Worm (Caenorhabditis elegans) whole organism, young adult: Measurements from ENCODE around the gene F49C5.11.

Experiments
- B0035.1 ChIP-seq: sonication (generic microtip); optimal IDR thresholded peaks from 2 replicates; lab custom pipeline; 2016; ENCODE audit warnings: missing genetic modification characterization, mild to moderate bottlenecking, missing compliant biosample characterization, missing genotype, missing genetic modification reagents
- B0261.1 ChIP-seq: sonication (generic microtip); optimal IDR thresholded peaks from 2 replicates; lab custom pipeline; 2016; ENCODE audit warnings: mild to moderate bottlenecking, missing genetic modification characterization, moderate library complexity, missing compliant biosample characterization
- D2030.7 ChIP-seq: fragments of 200-800 bp; sonication (Bioruptor generic); IDR thresholded peaks from 2 replicates; pipeline ENCODE4 v1.3.6; 2022; ENCODE audit warnings: missing genetic modification reagents, missing genetic modification characterization, missing compliant biosample characterization
- T07F8.4 ChIP-seq: sonication (generic microtip); optimal IDR thresholded peaks from 2 replicates; lab custom pipeline; 2016; ENCODE audit warnings: mild to moderate bottlenecking, missing genetic modification characterization, moderate library complexity, missing compliant biosample characterization
- Y56A3A.18 ChIP-seq: fragments of 200-800 bp; sonication (Bioruptor generic); IDR thresholded peaks from 2 replicates; pipeline ENCODE4 v1.3.6; 2022; ENCODE audit warnings: missing genetic modification reagents, missing genetic modification characterization, missing compliant biosample characterization
- Y67H2A.10 ChIP-seq: fragments of 200-800 bp; sonication (Bioruptor generic); conservative IDR thresholded peaks from 2 replicates; pipeline ENCODE4 v1.3.6; 2022; ENCODE audit warnings: missing genetic modification reagents, missing genetic modification characterization, missing compliant biosample characterization
- Y95B8A.8 ChIP-seq: fragments of 200-800 bp; sonication (Bioruptor generic); IDR thresholded peaks from 2 replicates; pipeline ENCODE4 v1.3.6; 2022; ENCODE audit warnings: missing genetic modification reagents, missing genetic modification characterization, missing compliant biosample characterization
- ama-1 ChIP-seq, 3 experiments: fragments of 150-350 bp in 1 of 3; sonication (generic microtip) in 2 of 3; optimal IDR thresholded peaks; 2 replicates each; lab custom pipeline; 2014 to 2018; ENCODE audit warnings: missing biosample characterization in 2 of 3, missing genetic modification characterization in 2 of 3, missing genetic modification reagents in 2 of 3
- aptf-2 ChIP-seq: fragments of 200-800 bp; sonication (Bioruptor generic); conservative IDR thresholded peaks from 2 replicates; pipeline ENCODE4 v1.3.6; 2022; ENCODE audit warnings: missing genetic modification reagents, missing genetic modification characterization, missing compliant biosample characterization
- aptf-3 ChIP-seq: fragments of 200-800 bp; sonication (Bioruptor generic); IDR thresholded peaks from 2 replicates; pipeline ENCODE4 v1.3.6; 2022; ENCODE audit warnings: missing genetic modification characterization, missing compliant biosample characterization
- attf-3 ChIP-seq: fragments of 200-800 bp; sonication (Bioruptor generic); conservative IDR thresholded peaks from 2 replicates; pipeline ENCODE4 v1.3.6; 2022; ENCODE audit warnings: missing genetic modification reagents, missing genetic modification characterization, missing compliant biosample characterization
- attf-5 ChIP-seq: fragments of 200-800 bp; sonication (Bioruptor generic); optimal IDR thresholded peaks from 2 replicates; lab custom pipeline; 2018; ENCODE audit warnings: mild to moderate bottlenecking, missing genetic modification characterization, missing compliant biosample characterization
- bed-2 ChIP-seq: fragments of 200-800 bp; sonication (Bioruptor generic); IDR thresholded peaks from 2 replicates; pipeline ENCODE4 v1.3.6; 2022; ENCODE audit warnings: missing genetic modification reagents, missing genetic modification characterization, missing compliant biosample characterization
- ceh-100 ChIP-seq: fragments of 200-800 bp; sonication (Bioruptor generic); IDR thresholded peaks from 2 replicates; pipeline ENCODE4 v1.3.6; 2022; ENCODE audit warnings: missing genetic modification reagents, missing genetic modification characterization, missing compliant biosample characterization
- ceh-40 ChIP-seq: fragments of 200-800 bp; sonication (Bioruptor generic); IDR thresholded peaks from 2 replicates; pipeline ENCODE4 v1.3.6; 2022; ENCODE audit warnings: missing genetic modification characterization, missing compliant biosample characterization
- ceh-58 ChIP-seq: fragments of 200-800 bp; sonication (Bioruptor generic); IDR thresholded peaks from 2 replicates; pipeline ENCODE4 v1.3.6; 2022; ENCODE audit warnings: missing genetic modification characterization, missing compliant biosample characterization
- chd-7 ChIP-seq: sonication (generic microtip); optimal IDR thresholded peaks from 2 replicates; lab custom pipeline; 2016; ENCODE audit warnings: mild to moderate bottlenecking, missing genetic modification characterization, moderate library complexity, missing compliant biosample characterization
- dox-1 ChIP-seq: fragments of 200-800 bp; sonication (Bioruptor generic); IDR thresholded peaks from 2 replicates; pipeline ENCODE4 v1.3.6; 2022; ENCODE audit warnings: missing genetic modification reagents, missing genetic modification characterization, missing compliant biosample characterization
- fkh-3 ChIP-seq: sonication (generic microtip); optimal IDR thresholded peaks from 2 replicates; lab custom pipeline; 2016; ENCODE audit warnings: mild to moderate bottlenecking, missing genetic modification characterization, missing compliant biosample characterization
- gei-17 ChIP-seq: fragments of 200-800 bp; sonication (Bioruptor generic); optimal IDR thresholded peaks from 2 replicates; lab custom pipeline; 2018; ENCODE audit warnings: mild to moderate bottlenecking, missing genetic modification characterization, missing compliant biosample characterization
- hlh-26 ChIP-seq: fragments of 200-800 bp; sonication (Bioruptor generic); conservative IDR thresholded peaks from 2 replicates; pipeline ENCODE4 v1.3.6; 2022; ENCODE audit warnings: missing genetic modification reagents, missing genetic modification characterization, missing compliant biosample characterization
- hrde-1 ChIP-seq: sonication (generic microtip); optimal IDR thresholded peaks from 2 replicates; lab custom pipeline; 2016; ENCODE audit warnings: missing genetic modification characterization, mild to moderate bottlenecking, missing compliant biosample characterization, moderate library complexity, missing genotype, missing genetic modification reagents, borderline replicate concordance
- lin-26 ChIP-seq: fragments of 200-800 bp; sonication (Bioruptor generic); IDR thresholded peaks from 2 replicates; pipeline ENCODE4 v1.3.6; 2022; ENCODE audit warnings: missing genetic modification reagents, missing genetic modification characterization, missing compliant biosample characterization
- madf-10 ChIP-seq: sonication (generic microtip); optimal IDR thresholded peaks from 2 replicates; lab custom pipeline; 2016; ENCODE audit warnings: mild to moderate bottlenecking, missing genetic modification characterization, missing compliant biosample characterization
- madf-3 ChIP-seq: fragments of 200-800 bp; sonication (Bioruptor generic); IDR thresholded peaks from 2 replicates; pipeline ENCODE4 v1.3.6; 2022; ENCODE audit warnings: missing genetic modification reagents, missing genetic modification characterization, missing compliant biosample characterization
- madf-6 ChIP-seq: fragments of 200-800 bp; sonication (Bioruptor generic); IDR thresholded peaks from 2 replicates; pipeline ENCODE4 v1.3.6; 2022; ENCODE audit warnings: missing genetic modification reagents, missing genetic modification characterization, missing compliant biosample characterization
- mcd-1 ChIP-seq: fragments of 200-800 bp; sonication (Bioruptor generic); IDR thresholded peaks from 2 replicates; pipeline ENCODE4 v1.3.6; 2022; ENCODE audit warnings: missing genetic modification reagents, missing genetic modification characterization, missing compliant biosample characterization
- mel-28 ChIP-seq: sonication (generic microtip); optimal IDR thresholded peaks from 2 replicates; lab custom pipeline; 2016; ENCODE audit warnings: borderline replicate concordance, mild to moderate bottlenecking, missing genetic modification characterization, missing compliant biosample characterization
- nfya-2 ChIP-seq: fragments of 200-800 bp; sonication (Bioruptor generic); IDR thresholded peaks from 2 replicates; pipeline ENCODE4 v1.3.6; 2022; ENCODE audit warnings: missing genetic modification reagents, missing genetic modification characterization, missing compliant biosample characterization
- nfyb-1 ChIP-seq: fragments of 200-800 bp; sonication (Bioruptor generic); IDR thresholded peaks from 2 replicates; pipeline ENCODE4 v1.3.6; 2022; ENCODE audit warnings: missing genetic modification reagents, missing genetic modification characterization, missing compliant biosample characterization
- nhr-179 ChIP-seq: sonication (generic microtip); optimal IDR thresholded peaks from 2 replicates; lab custom pipeline; 2016; ENCODE audit warnings: mild to moderate bottlenecking, missing genetic modification characterization, missing compliant biosample characterization
- nhr-27 ChIP-seq: fragments of 200-800 bp; sonication (Bioruptor generic); optimal IDR thresholded peaks from 2 replicates; lab custom pipeline; 2018; ENCODE audit warnings: mild to moderate bottlenecking, missing genetic modification characterization, moderate library complexity, missing compliant biosample characterization
- nhr-80 ChIP-seq: sonication (generic microtip); optimal IDR thresholded peaks from 2 replicates; lab custom pipeline; 2016; ENCODE audit warnings: missing genetic modification characterization, missing compliant biosample characterization
- pha-4 ChIP-seq: fragments of 150-350 bp; sonication (generic microtip); optimal IDR thresholded peaks from 2 replicates; lab custom pipeline; 2014; ENCODE audit warnings: missing biosample characterization, missing genetic modification reagents, missing genetic modification characterization
- rec-8 ChIP-seq, 2 experiments: sonication (generic microtip); optimal IDR thresholded peaks; 2 replicates each; lab custom pipeline; 2016; ENCODE audit warnings: mild to moderate bottlenecking in 2 of 2, missing genetic modification characterization in 2 of 2, missing genetic modification reagents in 2 of 2, missing genotype in 2 of 2, missing biosample characterization in 1 of 2, missing compliant biosample characterization in 1 of 2, moderate library complexity in 1 of 2
- repo-1 ChIP-seq: sonication (generic microtip); optimal IDR thresholded peaks from 2 replicates; lab custom pipeline; 2017; ENCODE audit warnings: mild to moderate bottlenecking, missing genetic modification characterization, missing compliant biosample characterization
- rpc-1 ChIP-seq, 2 experiments: fragments of 150-350 bp in 1 of 2; sonication (generic microtip) in 1 of 2; optimal IDR thresholded peaks; 2 replicates each; lab custom pipeline; 2014 to 2018; ENCODE audit warnings: missing biosample characterization in 1 of 2, missing genetic modification characterization in 1 of 2, missing genetic modification reagents in 1 of 2, missing genotype in 1 of 2
- sdz-38 ChIP-seq: sonication (generic microtip); optimal IDR thresholded peaks from 2 replicates; lab custom pipeline; 2016; ENCODE audit warnings: missing genotype, missing genetic modification characterization, missing compliant biosample characterization
- unc-130 ChIP-seq: sonication (generic microtip); optimal IDR thresholded peaks from 2 replicates; lab custom pipeline; 2016; ENCODE audit warnings: missing genetic modification reagents, missing genetic modification characterization, missing compliant biosample characterization
- zfh-2 ChIP-seq: fragments of 200-800 bp; sonication (Bioruptor generic); conservative IDR thresholded peaks from 2 replicates; pipeline ENCODE4 v1.3.6; 2022; ENCODE audit warnings: missing genetic modification reagents, missing genetic modification characterization, missing compliant biosample characterization
- zim-3 ChIP-seq: sonication (generic microtip); optimal IDR thresholded peaks from 2 replicates; lab custom pipeline; 2017; ENCODE audit warnings: mild to moderate bottlenecking, missing genetic modification characterization, moderate library complexity, missing compliant biosample characterization
- ztf-25 ChIP-seq: fragments of 200-800 bp; sonication (Bioruptor generic); IDR thresholded peaks from 2 replicates; pipeline ENCODE4 v1.3.6; 2022; ENCODE audit warnings: missing genetic modification reagents, missing genetic modification characterization, missing compliant biosample characterization
- ztf-26 ChIP-seq: sonication (generic microtip); optimal IDR thresholded peaks from 2 replicates; lab custom pipeline; 2017; ENCODE audit warnings: missing genetic modification characterization, missing compliant biosample characterization
- ztf-3 ChIP-seq: fragments of 200-800 bp; sonication (Bioruptor generic); optimal IDR thresholded peaks from 2 replicates; lab custom pipeline; 2018; ENCODE audit warnings: mild to moderate bottlenecking, missing genetic modification characterization, missing compliant biosample characterization

Gene F49C5.11

ce11 chrII:12570523-12570922, 14.8 kb downstream of the F49C5.11 start, which contains the start of gene Y38E10A.1:
TSS of gene Y38E10A.1 (minus strand) at chrII:12570623.
- TF ChIP-seq rpc-1 (optimal IDR thresholded peaks at IDR 0.05; lab: Kevin White, UChicago) = no peak
- TF ChIP-seq rpc-1 (tag; optimal IDR thresholded peaks at IDR 0.05; lab: Kevin White, UChicago) = no peak
- no peak for TF ChIP-seq ztf-3 (GFP tag; lab: Kevin White, UChicago)
- TF ChIP-seq Y95B8A.8 (GFP tag; lab: Robert Waterston, UW) = no peak
- no peak for TF ChIP-seq ztf-25 (GFP tag; lab: Robert Waterston, UW)
- no peak for TF ChIP-seq hlh-26 (GFP tag; lab: Robert Waterston, UW)
- TF ChIP-seq Y56A3A.18 = no peak
- no peak for TF ChIP-seq ceh-40
- no peak for TF ChIP-seq mcd-1 (GFP tag; lab: Robert Waterston, UW)
- no peak for TF ChIP-seq ceh-100 (GFP tag; lab: Robert Waterston, UW)
- TF ChIP-seq aptf-3 (GFP tag; lab: Robert Waterston, UW) = no peak
- no peak for TF ChIP-seq B0035.1 (tag; lab: Kevin White, UChicago)
- TF ChIP-seq fkh-3 (tag; lab: Kevin White, UChicago) = no peak
- no peak for TF ChIP-seq madf-10
- TF ChIP-seq B0261.1 (tag; lab: Kevin White, UChicago) = no peak
- TF ChIP-seq rec-8 (tag; optimal IDR thresholded peaks at IDR 0.05; lab: Kevin White, UChicago) = no peak
- TF ChIP-seq dox-1 (GFP tag; lab: Robert Waterston, UW) = no peak
- no peak for TF ChIP-seq unc-130 (GFP tag; lab: Kevin White, UChicago)
- no peak for TF ChIP-seq bed-2 (GFP tag; lab: Robert Waterston, UW)
- TF ChIP-seq, all 124 proteins: peak for 0

ce11 chrII:12572760-12573159, 17.1 kb downstream of the F49C5.11 start, which contains the start of gene Y38E10A.35:
TSS of gene Y38E10A.35 (minus strand) at chrII:12572860.
- TF ChIP-seq ztf-3 (GFP tag; lab: Kevin White, UChicago) (no peak), D2030.7 (GFP tag; lab: Robert Waterston, UW) (no peak), nhr-27 (no peak), ceh-100 (GFP tag; lab: Robert Waterston, UW) (no peak)

- TF ChIP-seq Y67H2A.10 (GFP tag; lab: Robert Waterston, UW) (no peak), ceh-40 (no peak), aptf-2 (GFP tag; lab: Robert Waterston, UW) (no peak), ztf-26 (tag; lab: Kevin White, UChicago) (no peak), nhr-80 (no peak), lin-26 (no peak), chd-7 (no peak), ceh-58 (GFP tag; lab: Robert Waterston, UW) (no peak), ama-1 (optimal IDR thresholded peaks at IDR 0.05; lab: Kevin White, UChicago) (no peak), ama-1 (GFP tag; optimal IDR thresholded peaks at IDR 0.05; lab: Kevin White, UChicago) (no peak), gei-17 (GFP tag; lab: Kevin White, UChicago) (no peak), zim-3 (tag; lab: Kevin White, UChicago) (no peak), zfh-2 (GFP tag; lab: Robert Waterston, UW) (no peak), mel-28 (tag; lab: Kevin White, UChicago) (no peak)
Observed at ce11 chrII:12573541-12573940, 17.9 kb downstream of the F49C5.11 start, which contains the start of gene Y38E10A.2. TSS of gene Y38E10A.2 (minus strand) at chrII:12573641.

ce11 chrII:12574668-12575067, 19.0 kb downstream of the F49C5.11 start, which contains the start of gene Y38E10A.3:
TSS of gene Y38E10A.3 (minus strand) at chrII:12574768.
- no peak for TF ChIP-seq attf-5
- no peak for TF ChIP-seq attf-3 (GFP tag; lab: Robert Waterston, UW)
- TF ChIP-seq madf-6 (GFP tag; lab: Robert Waterston, UW) = no peak
- TF ChIP-seq sdz-38 = no peak
- no peak for TF ChIP-seq Y95B8A.8 (GFP tag; lab: Robert Waterston, UW)
- TF ChIP-seq nfya-2 = no peak
- no peak for TF ChIP-seq repo-1
- TF ChIP-seq T07F8.4 (tag; lab: Kevin White, UChicago) = no peak
- TF ChIP-seq hrde-1 = no peak
- TF ChIP-seq nfyb-1 = no peak
- TF ChIP-seq nhr-179 = no peak
- TF ChIP-seq madf-3 (GFP tag; lab: Robert Waterston, UW) = no peak
- TF ChIP-seq pha-4 (tag; lab: Kevin White, UChicago) = no peak
